Worm (Caenorhabditis elegans) whole organism, late embryonic: ENCODE data around the gene cyp-13B1.

Experiments used
- ceh-18 ChIP-seq: sonication (generic microtip); optimal IDR thresholded peaks from 2 replicates; lab custom pipeline; 2016; ENCODE audit warnings: missing genetic modification characterization, missing compliant biosample characterization
- ceh-31 ChIP-seq: sonication (generic microtip); optimal IDR thresholded peaks from 2 replicates; lab custom pipeline; 2016; ENCODE audit warnings: missing genetic modification characterization, missing compliant biosample characterization
- dmd-4 ChIP-seq: sonication (generic microtip); optimal IDR thresholded peaks from 2 replicates; lab custom pipeline; 2016; ENCODE audit warnings: borderline replicate concordance, missing genetic modification characterization, missing compliant biosample characterization
- elt-4 ChIP-seq: sonication (generic microtip); optimal IDR thresholded peaks from 2 replicates; lab custom pipeline; 2016; ENCODE audit warnings: missing genetic modification characterization, missing compliant biosample characterization
- eyg-1 ChIP-seq: sonication (generic microtip); optimal IDR thresholded peaks from 2 replicates; lab custom pipeline; 2016; ENCODE audit warnings: missing genotype, missing genetic modification characterization, missing compliant biosample characterization
- hlh-13 ChIP-seq: fragments of 200-800 bp; sonication (Bioruptor generic); optimal IDR thresholded peaks from 2 replicates; lab custom pipeline; 2018; ENCODE audit warnings: mild to moderate bottlenecking, missing genetic modification characterization, missing compliant biosample characterization
- hlh-30 ChIP-seq: sonication (generic microtip); optimal IDR thresholded peaks from 2 replicates; lab custom pipeline; 2017; ENCODE audit warnings: antibody characterized with exemption, missing genetic modification characterization, missing compliant biosample characterization; ENCODE audit not compliant: insufficient read depth
- hlh-8 ChIP-seq: sonication (generic microtip); optimal IDR thresholded peaks from 2 replicates; lab custom pipeline; 2016; ENCODE audit warnings: missing genotype, missing genetic modification characterization, missing compliant biosample characterization
- pha-2 ChIP-seq: sonication (generic microtip); optimal IDR thresholded peaks from 2 replicates; lab custom pipeline; 2017; ENCODE audit warnings: mild to moderate bottlenecking, missing genetic modification characterization, missing compliant biosample characterization
- rnt-1 ChIP-seq: sonication (generic microtip); optimal IDR thresholded peaks from 2 replicates; lab custom pipeline; 2016; ENCODE audit warnings: missing genetic modification characterization, missing compliant biosample characterization
- tbx-2 ChIP-seq: sonication (generic microtip); optimal IDR thresholded peaks from 2 replicates; lab custom pipeline; 2016; ENCODE audit warnings: missing genetic modification characterization, missing compliant biosample characterization
- unc-42 ChIP-seq: sonication (generic microtip); optimal IDR thresholded peaks from 2 replicates; lab custom pipeline; 2016; ENCODE audit warnings: missing genotype, missing genetic modification characterization, missing compliant biosample characterization
- unc-86 ChIP-seq: sonication (generic microtip); optimal IDR thresholded peaks from 2 replicates; lab custom pipeline; 2016; ENCODE audit warnings: missing genetic modification characterization, missing compliant biosample characterization

Gene cyp-13B1

ce11 chrX:13358573-13358972, 50.9 kb downstream of the cyp-13B1 start:
- TF ChIP-seq rnt-1 (tag; lab: Kevin White, UChicago), result no peak
- TF ChIP-seq ceh-31 (tag; lab: Kevin White, UChicago), result peak; percentile 2
- peak; percentile 22 for TF ChIP-seq tbx-2
- TF ChIP-seq pha-2 (tag; lab: Kevin White, UChicago), result no peak
- peak; percentile 59 for TF ChIP-seq ceh-18 (tag; lab: Kevin White, UChicago)
- peak; percentile 93 for TF ChIP-seq hlh-30 (tag; lab: Kevin White, UChicago)
- no peak for TF ChIP-seq eyg-1 (tag; lab: Kevin White, UChicago)
- TF ChIP-seq hlh-13 (GFP tag; lab: Kevin White, UChicago), result no peak
- no peak for TF ChIP-seq hlh-8
- no peak for TF ChIP-seq elt-4

DNA sequence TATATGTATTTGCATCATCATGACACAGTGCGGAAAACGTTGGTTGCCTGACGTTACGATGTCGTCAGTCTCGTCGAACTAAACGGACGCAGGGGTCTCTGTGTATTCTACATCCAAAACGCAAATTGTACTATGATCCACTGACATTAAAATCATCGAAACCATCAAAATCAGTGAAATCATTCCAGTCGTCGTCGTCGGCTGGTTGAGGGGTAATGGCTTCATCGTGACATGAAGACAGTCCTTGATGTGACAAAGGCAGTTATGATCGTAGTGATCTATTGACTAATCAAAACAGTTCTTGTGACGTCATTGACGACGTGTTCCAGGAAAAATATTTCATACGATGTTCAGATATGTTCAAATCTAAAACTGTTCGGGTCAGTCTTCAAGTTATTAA, 51.8 kb downstream of the cyp-13B1 start:
- TF ChIP-seq unc-42 (tag; lab: Kevin White, UChicago) (no peak), dmd-4 (tag; lab: Kevin White, UChicago) (no peak), unc-86 (no peak)
